Worm (Caenorhabditis elegans): Measurements from ENCODE around the gene F55H2.5.

The F55H2.5 gene

DNA sequence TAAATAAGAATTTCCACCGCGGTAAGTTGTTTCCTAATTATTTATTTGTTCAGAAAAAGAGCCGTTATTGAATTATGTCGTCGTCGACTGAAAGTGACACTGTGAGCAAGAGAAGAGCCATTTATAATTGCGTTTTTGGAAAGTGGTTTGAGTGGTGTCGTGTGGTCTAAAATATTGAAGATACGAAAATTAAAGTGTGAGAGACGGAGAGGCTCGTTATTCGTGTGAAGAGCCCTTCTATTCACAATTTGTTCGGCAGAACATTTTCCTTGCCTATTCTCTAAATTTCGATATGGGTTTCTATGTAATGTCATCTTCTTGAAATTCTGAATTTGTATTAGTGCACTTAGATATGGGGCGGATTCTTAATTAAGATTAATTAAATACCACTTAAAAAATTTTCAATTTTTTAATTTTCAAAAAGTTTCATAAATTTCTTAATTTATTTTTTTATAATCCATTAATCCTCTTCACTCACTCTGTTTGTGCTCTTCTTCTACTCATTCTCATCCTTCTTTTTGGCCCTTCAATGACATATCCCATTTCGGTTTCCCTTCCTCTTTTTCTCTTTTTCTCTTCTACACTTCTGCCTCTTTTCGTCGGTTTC, 1.4 kb upstream of the F55H2.5 start:
- TF ChIP-seq Y79H2A.3 (GFP tag; conservative IDR thresholded peaks at IDR 0.05) = no peak
- TF ChIP-seq F33H1.4 (GFP tag; IDR thresholded peaks at IDR 0.05) = peak; percentile 23; the same call in 1 of the 2 replicates
- TF ChIP-seq D2030.7 (GFP tag; IDR thresholded peaks at IDR 0.05) = no peak
- TF ChIP-seq C17E4.6 (GFP tag; IDR thresholded peaks at IDR 0.05) = no peak
- 0 out of 2 replicates have a peak, but pooled peaks have one; percentile 29 for TF ChIP-seq madf-3 (GFP tag; IDR thresholded peaks at IDR 0.05)
- no peak for TF ChIP-seq let-526 (GFP tag; IDR thresholded peaks at IDR 0.05)
- TF ChIP-seq somi-1 (GFP tag; optimal IDR thresholded peaks at IDR 0.05) = no peak
- TF ChIP-seq gei-17 (GFP tag; optimal IDR thresholded peaks at IDR 0.05) = peak; percentile 24
- TF ChIP-seq bed-1 (GFP tag; IDR thresholded peaks at IDR 0.05) = no peak
- TF ChIP-seq athp-1 (tag; optimal IDR thresholded peaks at IDR 0.05) = peak; percentile 7
- no peak for TF ChIP-seq efl-1 (GFP tag; optimal IDR thresholded peaks at IDR 0.05)
- TF ChIP-seq lin-54 (GFP tag; optimal IDR thresholded peaks at IDR 0.05) = no peak
- TF ChIP-seq zfh-2 (GFP tag; conservative IDR thresholded peaks at IDR 0.05) = no peak
- no peak for TF ChIP-seq F10E7.11 (tag; optimal IDR thresholded peaks at IDR 0.05)
- no peak for TF ChIP-seq ztf-22 (GFP tag; optimal IDR thresholded peaks at IDR 0.05)
- TF ChIP-seq ceh-27 (GFP tag; optimal IDR thresholded peaks at IDR 0.05) = peak; percentile 74
- TF ChIP-seq bed-2 (GFP tag; IDR thresholded peaks at IDR 0.05) = no peak
- peak; percentile 48 for TF ChIP-seq B0035.1 (tag; optimal IDR thresholded peaks at IDR 0.05)
- no peak for TF ChIP-seq snpc-3.4 (tag; optimal IDR thresholded peaks at IDR 0.05)
- TF ChIP-seq ceh-40 (GFP tag; IDR thresholded peaks at IDR 0.05) = 0 out of 2 replicates have a peak, but pooled peaks have one; percentile 9
- peak; percentile 4 for TF ChIP-seq nhr-179 (tag; optimal IDR thresholded peaks at IDR 0.05)
- TF ChIP-seq Y53G8AR.9 (GFP tag; conservative IDR thresholded peaks at IDR 0.05) = peak; percentile 70
- no peak for TF ChIP-seq ztf-18 (tag; optimal IDR thresholded peaks at IDR 0.05)
- peak; percentile 65 for TF ChIP-seq nhr-27 (tag; optimal IDR thresholded peaks at IDR 0.05)
- TF ChIP-seq F22D6.2 (tag; optimal IDR thresholded peaks at IDR 0.05) = no peak
- no peak for TF ChIP-seq egrh-3 (GFP tag; IDR thresholded peaks at IDR 0.05)
- TF ChIP-seq B0336.3 (GFP tag; IDR thresholded peaks at IDR 0.05) = peak; percentile 65
- TF ChIP-seq snpc-1.1 (tag; optimal IDR thresholded peaks at IDR 0.05; ENCODE audit: insufficient read depth) = no peak
- 0 out of 2 replicates have a peak, but pooled peaks have one; percentile 16 for TF ChIP-seq Y56A3A.18 (GFP tag; IDR thresholded peaks at IDR 0.05)
- no peak for TF ChIP-seq hlh-12 (tag; optimal IDR thresholded peaks at IDR 0.05)
- TF ChIP-seq madf-10 (tag; optimal IDR thresholded peaks at IDR 0.05) = peak; percentile 33
- peak; percentile 60; the same call in 1 of the 2 replicates for TF ChIP-seq pbrm-1 (GFP tag; IDR thresholded peaks at IDR 0.05)
- no peak for TF ChIP-seq mes-4 (tag; optimal IDR thresholded peaks at IDR 0.05)
- TF ChIP-seq chd-7 (tag; optimal IDR thresholded peaks at IDR 0.05) = peak; percentile 65
- no peak for TF ChIP-seq madf-8 (GFP tag; conservative IDR thresholded peaks at IDR 0.05)
- TF ChIP-seq hsf-1 (GFP tag; IDR thresholded peaks at IDR 0.05) = peak; percentile 57; the same call in 1 of the 2 replicates
- TF ChIP-seq Y67H2A.10 (GFP tag; conservative IDR thresholded peaks at IDR 0.05) = no peak
- 0 out of 2 replicates have a peak, but pooled peaks have one; percentile 43 for TF ChIP-seq B0019.2 (GFP tag; conservative IDR thresholded peaks at IDR 0.05)
- peak; percentile 49 for TF ChIP-seq madf-6 (GFP tag; IDR thresholded peaks at IDR 0.05)
- TF ChIP-seq ztf-26 (tag; optimal IDR thresholded peaks at IDR 0.05) = no peak
- no peak for TF ChIP-seq F49E8.2 (tag; optimal IDR thresholded peaks at IDR 0.05; ENCODE audit: insufficient read depth)
- TF ChIP-seq nfya-2 (GFP tag; IDR thresholded peaks at IDR 0.05) = no peak
- TF ChIP-seq die-1 (tag; optimal IDR thresholded peaks at IDR 0.05) = no peak
- TF ChIP-seq hmg-20 (GFP tag; IDR thresholded peaks at IDR 0.05) = no peak
- TF ChIP-seq F37B4.10 (GFP tag; IDR thresholded peaks at IDR 0.05) = 0 out of 2 replicates have a peak, but pooled peaks have one; percentile 54
- no peak for TF ChIP-seq aptf-2 (GFP tag; conservative IDR thresholded peaks at IDR 0.05)
- no peak for TF ChIP-seq sdz-38 (tag; optimal IDR thresholded peaks at IDR 0.05)
- TF ChIP-seq nhr-120 (GFP tag; IDR thresholded peaks at IDR 0.05) = no peak

Measured in whole organism, young adult.